Fruit fly (Drosophila melanogaster): ENCODE measurements around the gene Mkrn1.

Mkrn1 gene

dm6 chr3L:21539245-21540196 is 6.0 kb upstream of the Mkrn1 start, which contains the start of the genes COX8 and VhaM9.7-b (continued):
- TF ChIP-seq HLH54F (GFP tag; optimal IDR thresholded peaks at IDR 0.05) (peak; percentile 72), CG11456 (GFP tag; IDR thresholded peaks at IDR 0.05) (no peak; the same call in 2 of the 3 replicates), CG5245 (GFP tag; optimal IDR thresholded peaks at IDR 0.05) (no peak), ATbp (GFP tag; optimal IDR thresholded peaks at IDR 0.05) (no peak), Sox100B (GFP tag; optimal IDR thresholded peaks at IDR 0.05) (peak; percentile 67), Sry-δ (GFP tag; optimal IDR thresholded peaks at IDR 0.05) (peak; percentile 93), crp (GFP tag; optimal IDR thresholded peaks at IDR 0.05) (peak in 1 of 2 experiments; percentile 58), pho (GFP tag; optimal IDR thresholded peaks at IDR 0.05) (peak; percentile 13), MESR4 (GFP tag; optimal IDR thresholded peaks at IDR 0.05) (peak; percentile 97), dan (GFP tag; IDR thresholded peaks at IDR 0.05) (no peak), Dbx (GFP tag; IDR thresholded peaks at IDR 0.05) (0 out of 3 replicates have a peak, but pooled peaks have one; percentile 48), gcm (GFP tag; optimal IDR thresholded peaks at IDR 0.05) (no peak), caup (GFP tag; optimal IDR thresholded peaks at IDR 0.05; ENCODE audit: severe bottlenecking) (no peak), CG15269 (tag; optimal IDR thresholded peaks at IDR 0.05) (no peak), CG16815 (GFP tag; optimal IDR thresholded peaks at IDR 0.05) (peak; percentile 45), CG9797 (GFP tag; optimal IDR thresholded peaks at IDR 0.05) (peak; percentile 86), CG8944 (GFP tag; optimal IDR thresholded peaks at IDR 0.05) (peak; percentile 58), CG10543 (GFP tag; optimal IDR thresholded peaks at IDR 0.05) (peak; percentile 40), CG15601 (tag; optimal IDR thresholded peaks at IDR 0.05) (no peak), tap (tag; optimal IDR thresholded peaks at IDR 0.05) (no peak), bcd (GFP tag; optimal IDR thresholded peaks at IDR 0.05) (no peak), vnd (GFP tag; IDR thresholded peaks at IDR 0.05; ENCODE audit: partially characterized antibody) (peak; percentile 65; the same call in 1 of the 3 replicates), CG30403 (GFP tag; optimal IDR thresholded peaks at IDR 0.05) (peak; percentile 81), br (optimal IDR thresholded peaks at IDR 0.05) (no peak), Kr (GFP tag; optimal IDR thresholded peaks at IDR 0.05) (no peak), en (GFP tag; optimal IDR thresholded peaks at IDR 0.05) (no peak), CG7928 (GFP tag; optimal IDR thresholded peaks at IDR 0.05) (peak; percentile 25), Dll (GFP tag; IDR thresholded peaks at IDR 0.05; ENCODE audit: partially characterized antibody) (peak; percentile 80), CG34224 (GFP tag; IDR thresholded peaks at IDR 0.05; ENCODE audit: partially characterized antibody) (peak; percentile 21; the same call in 1 of the 3 replicates), CG1233 (GFP tag; optimal IDR thresholded peaks at IDR 0.05) (no peak), tgo (GFP tag; IDR thresholded peaks at IDR 0.05) (peak; percentile 58; the same call in 2 of the 3 replicates), unc-4 (GFP tag; IDR thresholded peaks at IDR 0.05; ENCODE audit: partially characterized antibody) (peak; percentile 62), CG1792 (GFP tag; optimal IDR thresholded peaks at IDR 0.05) (no peak), Camta (GFP tag; optimal IDR thresholded peaks at IDR 0.05) (peak; percentile 36), btn (GFP tag; optimal IDR thresholded peaks at IDR 0.05) (no peak), slbo (GFP tag; IDR thresholded peaks at IDR 0.05) (peak; percentile 80), bab2 (GFP tag; optimal IDR thresholded peaks at IDR 0.05) (peak; percentile 49), B-H2 (GFP tag; optimal IDR thresholded peaks at IDR 0.05) (peak; percentile 67), slou (GFP tag; optimal IDR thresholded peaks at IDR 0.05) (peak; percentile 57), Xbp1 (GFP tag; optimal IDR thresholded peaks at IDR 0.05) (peak; percentile 72), Six4 (GFP tag; optimal IDR thresholded peaks at IDR 0.05) (peak; percentile 54), CG18764 (GFP tag; optimal IDR thresholded peaks at IDR 0.05) (peak; percentile 62), HmgZ (tag; optimal IDR thresholded peaks at IDR 0.05) (peak; percentile 63), CG6175 (GFP tag; IDR thresholded peaks at IDR 0.05) (no peak), Myb (GFP tag; optimal IDR thresholded peaks at IDR 0.05) (no peak), Hsf (GFP tag; optimal IDR thresholded peaks at IDR 0.05) (peak; percentile 77), Dip3 (GFP tag; optimal IDR thresholded peaks at IDR 0.05) (peak; percentile 13), CG32532 (GFP tag; IDR thresholded peaks at IDR 0.05) (peak; percentile 70; the same call in 1 of the 2 replicates)

Measured in whole organism, embryonic.